Fruit fly (Drosophila melanogaster) whole organism, embryonic: ENCODE data around the gene PolG2.
A peak's percentile ranks its signal among the peaks of the same experiment; 100 is the strongest.

ENCODE experiments used
- Atf-2 ChIP-seq: fragments of 200-800 bp; sonication (Bioruptor generic); optimal IDR thresholded peaks from 2 replicates; lab custom pipeline; 2016; ENCODE audit warnings: missing biosample characterization, missing genetic modification characterization
- Bdp1 ChIP-seq: fragments of 200-800 bp; sonication (Bioruptor generic); optimal IDR thresholded peaks from 3 replicates; lab custom pipeline; 2016; ENCODE audit warnings: missing biosample characterization, missing genetic modification characterization
- CG10267 ChIP-seq: fragments of 200-800 bp; sonication (Bioruptor generic); optimal IDR thresholded peaks from 2 replicates; lab custom pipeline; 2018; ENCODE audit warnings: missing biosample characterization, mild to moderate bottlenecking, missing genetic modification characterization, moderate library complexity
- CG11093 ChIP-seq: fragments of 200-800 bp; sonication (Bioruptor generic); IDR thresholded peaks from 3 replicates; pipeline ENCODE4 v1.3.6; 2022; ENCODE audit warnings: missing biosample characterization, missing genetic modification characterization
- CG11560 ChIP-seq: fragments of 200-800 bp; sonication (Bioruptor generic); IDR thresholded peaks from 3 replicates; pipeline ENCODE4 v1.3.6; 2022; ENCODE audit warnings: missing biosample characterization, missing genetic modification characterization
- CG11695 ChIP-seq: fragments of 200-800 bp; sonication (Bioruptor generic); IDR thresholded peaks from 3 replicates; pipeline ENCODE4 v1.3.6; 2022; ENCODE audit warnings: missing biosample characterization, missing genetic modification characterization
- CG12659 ChIP-seq: fragments of 200-800 bp; sonication (Bioruptor generic); optimal IDR thresholded peaks from 3 replicates; lab custom pipeline; 2017; ENCODE audit warnings: mild to moderate bottlenecking, missing biosample characterization, missing genetic modification reagents, missing genetic modification characterization
- CG13287 ChIP-seq: fragments of 200-800 bp; sonication (Bioruptor generic); IDR thresholded peaks from 2 replicates; pipeline ENCODE4 v1.3.6; 2022; ENCODE audit warnings: missing biosample characterization, missing genetic modification characterization; ENCODE audit not compliant: partially characterized antibody
- CG15696 ChIP-seq: fragments of 200-800 bp; sonication (Bioruptor generic); optimal IDR thresholded peaks from 2 replicates; lab custom pipeline; 2019; ENCODE audit warnings: missing biosample characterization, mild to moderate bottlenecking, missing genetic modification characterization, moderate library complexity
- CG18476 ChIP-seq: fragments of 200-800 bp; sonication (Bioruptor generic); optimal IDR thresholded peaks from 2 replicates; lab custom pipeline; 2016; ENCODE audit warnings: missing biosample characterization, mild to moderate bottlenecking, missing genetic modification characterization
- CG2116 ChIP-seq: fragments of 200-800 bp; sonication (Bioruptor generic); optimal IDR thresholded peaks from 3 replicates; lab custom pipeline; 2018; ENCODE audit warnings: missing biosample characterization, mild to moderate bottlenecking, missing genetic modification characterization
- CG2875 ChIP-seq: fragments of 200-800 bp; sonication (Bioruptor generic); optimal IDR thresholded peaks from 2 replicates; lab custom pipeline; 2017; ENCODE audit warnings: missing biosample characterization, mild to moderate bottlenecking, missing genetic modification characterization, missing genetic modification reagents
- CG30403 ChIP-seq: fragments of 200-800 bp; sonication (Bioruptor generic); optimal IDR thresholded peaks from 3 replicates; lab custom pipeline; 2016; ENCODE audit warnings: missing biosample characterization, missing genetic modification characterization
- CG34224 ChIP-seq: fragments of 200-800 bp; sonication (Bioruptor generic); IDR thresholded peaks from 3 replicates; pipeline ENCODE4 v1.3.6; 2022; ENCODE audit warnings: missing biosample characterization, missing genetic modification characterization; ENCODE audit not compliant: partially characterized antibody
- CG34422 ChIP-seq: fragments of 200-800 bp; sonication (Bioruptor generic); IDR thresholded peaks from 3 replicates; pipeline ENCODE4 v1.3.6; 2022; ENCODE audit warnings: missing biosample characterization, missing genetic modification characterization
- CG4617 ChIP-seq: fragments of 200-800 bp; sonication (Bioruptor generic); optimal IDR thresholded peaks from 3 replicates; lab custom pipeline; 2016; ENCODE audit warnings: missing biosample characterization, missing genetic modification characterization, borderline replicate concordance
- CG4707 ChIP-seq: fragments of 200-800 bp; sonication (Bioruptor generic); optimal IDR thresholded peaks from 2 replicates; lab custom pipeline; 2018; ENCODE audit warnings: missing biosample characterization, mild to moderate bottlenecking, missing genetic modification characterization, moderate library complexity
- CG6791 ChIP-seq: fragments of 200-800 bp; sonication (Bioruptor generic); IDR thresholded peaks from 3 replicates; pipeline ENCODE4 v1.3.6; 2022; ENCODE audit warnings: missing biosample characterization, missing genetic modification characterization; ENCODE audit not compliant: partially characterized antibody
- CG7963 ChIP-seq: fragments of 200-800 bp; sonication (Bioruptor generic); IDR thresholded peaks from 3 replicates; pipeline ENCODE4 v1.3.6; 2022; ENCODE audit warnings: missing biosample characterization, missing genetic modification characterization; ENCODE audit not compliant: partially characterized antibody
- CG8944 ChIP-seq: fragments of 200-800 bp; sonication (Bioruptor generic); optimal IDR thresholded peaks from 3 replicates; lab custom pipeline; 2016; ENCODE audit warnings: missing biosample characterization, missing genetic modification characterization
- CG9797 ChIP-seq: fragments of 200-800 bp; sonication (Bioruptor generic); optimal IDR thresholded peaks from 3 replicates; lab custom pipeline; 2018; ENCODE audit warnings: missing biosample characterization, mild to moderate bottlenecking, missing genetic modification characterization
- CkIIα-i1 ChIP-seq: fragments of 200-800 bp; sonication (Bioruptor generic); IDR thresholded peaks from 2 replicates; pipeline ENCODE4 v1.3.6; 2022; ENCODE audit warnings: missing biosample characterization, missing genetic modification characterization
- Dll ChIP-seq: fragments of 200-800 bp; sonication (Bioruptor generic); IDR thresholded peaks from 4 replicates; pipeline ENCODE4 v1.3.6; 2022; ENCODE audit warnings: missing biosample characterization, missing genetic modification characterization; ENCODE audit not compliant: partially characterized antibody
- Dp ChIP-seq: fragments of 200-800 bp; sonication (Bioruptor generic); optimal IDR thresholded peaks from 2 replicates; lab custom pipeline; 2018; ENCODE audit warnings: missing biosample characterization, mild to moderate bottlenecking, missing genetic modification characterization, moderate library complexity
- E2f2 ChIP-seq: fragments of 200-800 bp; sonication (Bioruptor generic); IDR thresholded peaks from 2 replicates; pipeline ENCODE4 v1.3.6; 2022; ENCODE audit warnings: missing biosample characterization, missing genetic modification characterization
- HLH4C ChIP-seq: fragments of 200-800 bp; sonication (Bioruptor generic); IDR thresholded peaks from 3 replicates; pipeline ENCODE4 v1.3.6; 2022; ENCODE audit warnings: missing biosample characterization, missing genetic modification characterization; ENCODE audit not compliant: partially characterized antibody
- MBD-R2 ChIP-seq: fragments of 200-800 bp; sonication (Bioruptor generic); IDR thresholded peaks from 2 replicates; pipeline ENCODE4 v1.3.6; 2022; ENCODE audit warnings: missing biosample characterization, missing genetic modification characterization
- MESR4 ChIP-seq: fragments of 200-800 bp; sonication (Bioruptor generic); optimal IDR thresholded peaks from 2 replicates; lab custom pipeline; 2018; ENCODE audit warnings: missing biosample characterization, mild to moderate bottlenecking, missing genetic modification characterization, moderate library complexity
- Med ChIP-seq: fragments of 200-800 bp; sonication (Bioruptor generic); peaks from one replicate; lab custom pipeline; 2016; ENCODE audit warnings: missing biosample characterization, missing genetic modification characterization, mild to moderate bottlenecking, inconsistent platforms, moderate library complexity
- Myb ChIP-seq: fragments of 200-800 bp; sonication (Bioruptor generic); optimal IDR thresholded peaks from 2 replicates; lab custom pipeline; 2016; ENCODE audit warnings: missing biosample characterization, missing genetic modification characterization
- Opbp ChIP-seq: fragments of 200-800 bp; sonication (Bioruptor generic); IDR thresholded peaks from 3 replicates; pipeline ENCODE4 v1.3.6; 2022; ENCODE audit warnings: missing biosample characterization, missing genetic modification characterization; ENCODE audit not compliant: partially characterized antibody
- Sin3A ChIP-seq: fragments of >200 bp; optimal IDR thresholded peaks from 2 replicates; lab custom pipeline; 2018
- amos ChIP-seq: fragments of 200-800 bp; sonication (Bioruptor generic); IDR thresholded peaks from 2 replicates; pipeline ENCODE4 v1.3.6; 2022; ENCODE audit warnings: missing biosample characterization, missing genetic modification characterization; ENCODE audit not compliant: partially characterized antibody
- bbx ChIP-seq: fragments of 200-800 bp; sonication (Bioruptor generic); IDR thresholded peaks from 2 replicates; pipeline ENCODE4 v1.3.6; 2022; ENCODE audit warnings: missing biosample characterization, missing genetic modification characterization; ENCODE audit not compliant: partially characterized antibody
- chinmo ChIP-seq: fragments of 200-800 bp; sonication (Bioruptor generic); IDR thresholded peaks from 4 replicates; pipeline ENCODE4 v1.3.6; 2022; ENCODE audit warnings: missing biosample characterization, missing genetic modification characterization; ENCODE audit not compliant: partially characterized antibody
- croc ChIP-seq: fragments of 200-800 bp; sonication (Bioruptor generic); conservative IDR thresholded peaks from 3 replicates; pipeline ENCODE4 v1.3.6; 2022; ENCODE audit warnings: missing biosample characterization, missing genetic modification characterization
- ftz-f1 ChIP-seq: fragments of 200-800 bp; sonication (Bioruptor generic); optimal IDR thresholded peaks from 2 replicates; lab custom pipeline; 2016; ENCODE audit warnings: missing biosample characterization, missing genetic modification characterization
- gro ChIP-seq: fragments of 200-800 bp; sonication (Bioruptor generic); optimal IDR thresholded peaks from 2 replicates; lab custom pipeline; 2016; ENCODE audit warnings: missing biosample characterization, missing genetic modification characterization
- hbn ChIP-seq: fragments of 200-800 bp; sonication (Bioruptor generic); IDR thresholded peaks from 2 replicates; pipeline ENCODE4 v1.3.6; 2022; ENCODE audit warnings: missing biosample characterization, missing genetic modification characterization; ENCODE audit not compliant: partially characterized antibody
- her ChIP-seq: fragments of 200-800 bp; sonication (Bioruptor generic); optimal IDR thresholded peaks from 2 replicates; lab custom pipeline; 2016; ENCODE audit warnings: missing biosample characterization, missing genetic modification characterization
- hth ChIP-seq: fragments of >200 bp; optimal IDR thresholded peaks from 2 replicates; lab custom pipeline; 2017; ENCODE audit warnings: inconsistent platforms
- knrl ChIP-seq: fragments of 200-800 bp; sonication (Bioruptor generic); IDR thresholded peaks from 3 replicates; pipeline ENCODE4 v1.3.6; 2022; ENCODE audit warnings: missing biosample characterization, missing genetic modification characterization; ENCODE audit not compliant: partially characterized antibody
- pfk ChIP-seq: fragments of 200-800 bp; sonication (Bioruptor generic); optimal IDR thresholded peaks from 2 replicates; lab custom pipeline; 2018; ENCODE audit warnings: missing biosample characterization, mild to moderate bottlenecking, missing genetic modification characterization, moderate library complexity
- phol ChIP-seq: fragments of 200-800 bp; sonication (Bioruptor generic); optimal IDR thresholded peaks from 3 replicates; lab custom pipeline; 2018; ENCODE audit warnings: missing biosample characterization, mild to moderate bottlenecking, missing genetic modification characterization, moderate library complexity
- seq ChIP-seq: fragments of 200-800 bp; sonication (Bioruptor generic); IDR thresholded peaks from 2 replicates; pipeline ENCODE4 v1.3.6; 2022; ENCODE audit warnings: missing biosample characterization, missing genetic modification characterization
- stwl ChIP-seq: fragments of 200-800 bp; sonication (Bioruptor generic); optimal IDR thresholded peaks from 3 replicates; lab custom pipeline; 2018; ENCODE audit warnings: missing biosample characterization, mild to moderate bottlenecking, missing genetic modification characterization, moderate library complexity
- tna ChIP-seq: fragments of 200-800 bp; sonication (Bioruptor generic); IDR thresholded peaks from 2 replicates; pipeline ENCODE4 v1.3.6; 2022; ENCODE audit warnings: missing biosample characterization, missing genetic modification characterization; ENCODE audit not compliant: partially characterized antibody
- vnd ChIP-seq: fragments of 200-800 bp; sonication (Bioruptor generic); IDR thresholded peaks from 3 replicates; pipeline ENCODE4 v1.3.6; 2022; ENCODE audit warnings: missing biosample characterization, missing genetic modification characterization; ENCODE audit not compliant: partially characterized antibody
- z ChIP-seq: fragments of 200-800 bp; sonication (Bioruptor generic); IDR thresholded peaks from 3 replicates; pipeline ENCODE4 v1.3.6; 2022; ENCODE audit warnings: missing biosample characterization, missing genetic modification characterization

Gene PolG2

DNA sequence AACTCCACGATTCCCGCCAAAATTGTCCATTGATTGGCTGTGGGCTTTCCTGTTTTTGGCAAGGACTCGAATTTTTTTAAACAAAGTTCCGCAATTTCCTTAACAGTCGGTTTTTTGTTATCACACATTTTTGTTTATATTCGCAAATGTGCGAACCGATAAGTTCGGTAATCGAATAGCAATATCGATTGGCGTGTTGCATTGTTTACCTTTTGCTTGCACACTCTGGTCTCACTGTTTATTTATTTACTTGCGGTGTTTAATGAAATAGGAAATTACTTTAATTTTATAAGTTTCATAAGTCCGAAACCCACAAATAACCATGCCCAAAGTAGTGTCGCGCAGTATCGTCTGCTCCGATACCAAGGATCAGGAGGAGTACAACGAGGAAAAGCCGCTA is 21.6 kb downstream of the PolG2 start, which contains the start of the genes Adat1 and CG16865 (continued):
- TF ChIP-seq CG11093 (no peak), MBD-R2 (GFP tag; lab: Robert Waterston, UW) (peak; percentile 96), bbx (GFP tag; lab: Robert Waterston, UW) (peak; percentile 47; the same call in 1 of the 2 replicates), CG6791 (GFP tag; lab: Robert Waterston, UW) (peak; percentile 48; the same call in 2 of the 3 replicates), z (GFP tag; lab: Robert Waterston, UW) (no peak), pfk (no peak), Sin3A (lab: Kevin White, UChicago) (peak; percentile 35), hbn (GFP tag; lab: Robert Waterston, UW) (peak; percentile 61), CG12659 (GFP tag; lab: Kevin White, UChicago) (peak; percentile 47), ftz-f1 (GFP tag; lab: Kevin White, UChicago) (no peak), gro (peak; percentile 15), CG13287 (GFP tag; lab: Robert Waterston, UW) (peak; percentile 72), CG34422 (GFP tag; lab: Robert Waterston, UW) (peak; percentile 72; the same call in 1 of the 3 replicates), Opbp (GFP tag; lab: Robert Waterston, UW) (0 out of 3 replicates have a peak, but pooled peaks have one; percentile 31), amos (GFP tag; lab: Robert Waterston, UW) (peak; percentile 51; the same call in 1 of the 2 replicates), CG4617 (peak; percentile 74), CkIIα-i1 (GFP tag; lab: Robert Waterston, UW) (no peak), CG11695 (GFP tag; lab: Robert Waterston, UW) (no peak), tna (GFP tag; lab: Robert Waterston, UW) (peak; percentile 36; the same call in 1 of the 2 replicates), CG11560 (tag; lab: Robert Waterston, UW) (peak; percentile 98), CG30403 (GFP tag; lab: Kevin White, UChicago) (no peak), CG2116 (GFP tag; lab: Kevin White, UChicago) (peak; percentile 59), Dp (GFP tag; lab: Kevin White, UChicago) (peak; percentile 32), CG18476 (GFP tag; lab: Kevin White, UChicago) (no peak), stwl (peak; percentile 87), CG7963 (GFP tag; lab: Robert Waterston, UW) (peak; percentile 56; the same call in 1 of the 3 replicates), chinmo (GFP tag; lab: Robert Waterston, UW) (0 out of 4 replicates have a peak, but pooled peaks have one; percentile 66), hth (no peak), phol (tag; lab: Kevin White, UChicago) (peak; percentile 34), CG34224 (GFP tag; lab: Robert Waterston, UW) (peak; percentile 57), HLH4C (GFP tag; lab: Robert Waterston, UW) (peak; percentile 38; the same call in 1 of the 3 replicates), CG9797 (GFP tag; lab: Kevin White, UChicago) (peak; percentile 76), Dll (GFP tag; lab: Robert Waterston, UW) (peak; percentile 72; the same call in 3 of the 4 replicates), croc (GFP tag; lab: Robert Waterston, UW) (no peak), vnd (GFP tag; lab: Robert Waterston, UW) (0 out of 3 replicates have a peak, but pooled peaks have one; percentile 10), Atf-2 (GFP tag; lab: Kevin White, UChicago) (no peak), MESR4 (peak; percentile 46), seq (GFP tag; lab: Robert Waterston, UW) (no peak), CG2875 (no peak), her (no peak), knrl (GFP tag; lab: Robert Waterston, UW) (0 out of 3 replicates have a peak, but pooled peaks have one; percentile 15), CG10267 (tag; lab: Kevin White, UChicago) (peak; percentile 23), Med (peak; percentile 67), E2f2 (GFP tag; lab: Robert Waterston, UW) (peak; percentile 41), CG8944 (GFP tag; lab: Kevin White, UChicago) (no peak), Myb (GFP tag; lab: Kevin White, UChicago) (peak; percentile 26), Bdp1 (GFP tag; lab: Kevin White, UChicago) (no peak), CG15696 (tag; lab: Kevin White, UChicago) (peak; percentile 21), CG4707 (no peak)
